Worm (Caenorhabditis elegans) whole organism, late embryonic: ENCODE results near the gene ZK930.2.

Experiments used
- F13H6.1 ChIP-seq: sonication (generic microtip); optimal IDR thresholded peaks from 2 replicates; lab custom pipeline; 2016; ENCODE audit warnings: missing genetic modification characterization, missing compliant biosample characterization
- T23F11.4 ChIP-seq: fragments of 200-800 bp; sonication (Bioruptor generic); optimal IDR thresholded peaks from 2 replicates; lab custom pipeline; 2018; ENCODE audit warnings: mild to moderate bottlenecking, missing genetic modification characterization, missing compliant biosample characterization
- Y22D7AL.16 ChIP-seq: sonication (generic microtip); optimal IDR thresholded peaks from 2 replicates; lab custom pipeline; 2016; ENCODE audit warnings: missing genetic modification characterization, missing compliant biosample characterization
- ahr-1 ChIP-seq: sonication (generic microtip); optimal IDR thresholded peaks from 2 replicates; lab custom pipeline; 2016; ENCODE audit warnings: missing genetic modification characterization, missing compliant biosample characterization
- ceh-19 ChIP-seq: fragments of 200-800 bp; sonication (Bioruptor generic); optimal IDR thresholded peaks from 2 replicates; lab custom pipeline; 2018; ENCODE audit warnings: mild to moderate bottlenecking, missing genetic modification characterization, missing compliant biosample characterization
- ceh-2 ChIP-seq: sonication (generic microtip); optimal IDR thresholded peaks from 2 replicates; lab custom pipeline; 2016; ENCODE audit warnings: missing genotype, missing genetic modification characterization, missing compliant biosample characterization
- ceh-22 ChIP-seq: sonication (generic microtip); optimal IDR thresholded peaks from 2 replicates; lab custom pipeline; 2017; ENCODE audit warnings: missing biosample characterization, missing genetic modification characterization
- ceh-45 ChIP-seq: fragments of 200-800 bp; sonication (Bioruptor generic); IDR thresholded peaks from 2 replicates; pipeline ENCODE4 v1.3.6; 2022; ENCODE audit warnings: missing genetic modification reagents, missing genetic modification characterization, missing compliant biosample characterization
- ceh-48 ChIP-seq: sonication (generic microtip); optimal IDR thresholded peaks from 2 replicates; lab custom pipeline; 2016; ENCODE audit warnings: missing genetic modification characterization, inconsistent platforms, missing compliant biosample characterization
- ceh-6 ChIP-seq: fragments of 200-800 bp; sonication (Bioruptor generic); optimal IDR thresholded peaks from 2 replicates; lab custom pipeline; 2018; ENCODE audit warnings: mild to moderate bottlenecking, missing genetic modification characterization, missing compliant biosample characterization
- ceh-9 ChIP-seq: sonication (generic microtip); optimal IDR thresholded peaks from 2 replicates; lab custom pipeline; 2016; ENCODE audit warnings: mild to moderate bottlenecking, missing genetic modification characterization, inconsistent platforms, missing compliant biosample characterization
- dmd-4 ChIP-seq: sonication (generic microtip); optimal IDR thresholded peaks from 2 replicates; lab custom pipeline; 2016; ENCODE audit warnings: borderline replicate concordance, missing genetic modification characterization, missing compliant biosample characterization
- dve-1 ChIP-seq: sonication (generic microtip); optimal IDR thresholded peaks from 2 replicates; lab custom pipeline; 2017; ENCODE audit warnings: antibody characterized with exemption, mild to moderate bottlenecking, missing genetic modification characterization, missing compliant biosample characterization
- elt-2 ChIP-seq: sonication (generic microtip); optimal IDR thresholded peaks from 2 replicates; lab custom pipeline; 2016; ENCODE audit warnings: missing genetic modification reagents, missing genetic modification characterization, missing compliant biosample characterization
- elt-4 ChIP-seq: sonication (generic microtip); optimal IDR thresholded peaks from 2 replicates; lab custom pipeline; 2016; ENCODE audit warnings: missing genetic modification characterization, missing compliant biosample characterization
- ets-4 ChIP-seq: sonication (generic microtip); optimal IDR thresholded peaks from 2 replicates; lab custom pipeline; 2016; ENCODE audit warnings: missing genetic modification characterization, missing compliant biosample characterization
- fax-1 ChIP-seq: sonication (generic microtip); optimal IDR thresholded peaks from 2 replicates; lab custom pipeline; 2016; ENCODE audit warnings: missing genotype, missing genetic modification characterization, missing compliant biosample characterization
- hlh-13 ChIP-seq: fragments of 200-800 bp; sonication (Bioruptor generic); optimal IDR thresholded peaks from 2 replicates; lab custom pipeline; 2018; ENCODE audit warnings: mild to moderate bottlenecking, missing genetic modification characterization, missing compliant biosample characterization
- hlh-15 ChIP-seq: sonication (generic microtip); optimal IDR thresholded peaks from 2 replicates; lab custom pipeline; 2016; ENCODE audit warnings: missing genetic modification characterization, missing compliant biosample characterization
- hlh-30 ChIP-seq: sonication (generic microtip); optimal IDR thresholded peaks from 2 replicates; lab custom pipeline; 2017; ENCODE audit warnings: antibody characterized with exemption, missing genetic modification characterization, missing compliant biosample characterization; ENCODE audit not compliant: insufficient read depth
- hlh-6 ChIP-seq: sonication (generic microtip); optimal IDR thresholded peaks from 2 replicates; lab custom pipeline; 2016; ENCODE audit warnings: missing genotype, missing genetic modification characterization, missing compliant biosample characterization
- madf-2 ChIP-seq: sonication (generic microtip); optimal IDR thresholded peaks from 2 replicates; lab custom pipeline; 2017; ENCODE audit warnings: missing genetic modification characterization, missing compliant biosample characterization
- nhr-11 ChIP-seq: fragments of 150-350 bp; optimal IDR thresholded peaks from 2 replicates; lab custom pipeline; 2014; ENCODE audit warnings: missing biosample characterization, missing genetic modification characterization
- nhr-232 ChIP-seq: sonication (generic microtip); optimal IDR thresholded peaks from 2 replicates; lab custom pipeline; 2016; ENCODE audit warnings: missing genetic modification characterization, missing compliant biosample characterization
- npax-4 ChIP-seq: sonication (generic microtip); optimal IDR thresholded peaks from 2 replicates; lab custom pipeline; 2016; ENCODE audit warnings: missing genetic modification characterization, missing compliant biosample characterization
- pax-1 ChIP-seq: fragments of 150-350 bp; optimal IDR thresholded peaks from 2 replicates; lab custom pipeline; 2014; ENCODE audit warnings: missing biosample characterization, missing genetic modification characterization
- pha-4 ChIP-seq: fragments of 150-350 bp; optimal IDR thresholded peaks from 2 replicates; lab custom pipeline; 2018; ENCODE audit warnings: missing biosample characterization, missing genetic modification reagents, missing genetic modification characterization
- pros-1 ChIP-seq: fragments of 150-350 bp; optimal IDR thresholded peaks from 2 replicates; lab custom pipeline; 2014; ENCODE audit warnings: missing biosample characterization, missing genetic modification reagents, missing genetic modification characterization
- sdc-2 ChIP-seq: sonication (generic microtip); optimal IDR thresholded peaks from 2 replicates; lab custom pipeline; 2016; ENCODE audit warnings: missing genotype, missing genetic modification characterization, missing compliant biosample characterization
- syd-9 ChIP-seq: sonication (generic microtip); optimal IDR thresholded peaks from 2 replicates; lab custom pipeline; 2016; ENCODE audit warnings: mild to moderate bottlenecking, missing genetic modification characterization, moderate library complexity, missing compliant biosample characterization
- tbx-2 ChIP-seq: sonication (generic microtip); optimal IDR thresholded peaks from 2 replicates; lab custom pipeline; 2016; ENCODE audit warnings: missing genetic modification characterization, missing compliant biosample characterization
- tbx-7 ChIP-seq: sonication (generic microtip); optimal IDR thresholded peaks from 2 replicates; lab custom pipeline; 2016; ENCODE audit warnings: missing genotype, missing genetic modification characterization, missing compliant biosample characterization
- ttx-3 ChIP-seq: sonication (generic microtip); optimal IDR thresholded peaks from 2 replicates; lab custom pipeline; 2016; ENCODE audit warnings: missing genetic modification reagents, missing genetic modification characterization, missing compliant biosample characterization
- unc-42 ChIP-seq: sonication (generic microtip); optimal IDR thresholded peaks from 2 replicates; lab custom pipeline; 2016; ENCODE audit warnings: missing genotype, missing genetic modification characterization, missing compliant biosample characterization
- unc-86 ChIP-seq: sonication (generic microtip); optimal IDR thresholded peaks from 2 replicates; lab custom pipeline; 2016; ENCODE audit warnings: missing genetic modification characterization, missing compliant biosample characterization
- zip-5 ChIP-seq: sonication (generic microtip); optimal IDR thresholded peaks from 2 replicates; lab custom pipeline; 2016; ENCODE audit warnings: missing genetic modification characterization, missing compliant biosample characterization
- ztf-16 ChIP-seq: sonication (generic microtip); optimal IDR thresholded peaks from 2 replicates; lab custom pipeline; 2017; ENCODE audit warnings: missing genetic modification characterization, missing compliant biosample characterization

The ZK930.2 gene

ce11 chrII:11893323-11893722, at the start of gene ZK930.2:
ZK930.2 (minus strand) TSS chrII:11893423.
- TF ChIP-seq ceh-9 (tag; lab: Kevin White, UChicago): no peak
- no peak for TF ChIP-seq ceh-48 (tag; lab: Kevin White, UChicago)
- no peak for TF ChIP-seq sdc-2 (tag; lab: Kevin White, UChicago)
- TF ChIP-seq pros-1 (tag; lab: Kevin White, UChicago): no peak
- TF ChIP-seq Y22D7AL.16: no peak
- TF ChIP-seq ttx-3 (tag; lab: Kevin White, UChicago): no peak
- no peak for TF ChIP-seq ztf-16 (tag; lab: Kevin White, UChicago)
- no peak for TF ChIP-seq pax-1 (tag; lab: Kevin White, UChicago)
- TF ChIP-seq tbx-7 (tag; lab: Kevin White, UChicago): no peak
- no peak for TF ChIP-seq elt-2 (tag; lab: Kevin White, UChicago)
- TF ChIP-seq hlh-13: no peak
- TF ChIP-seq ahr-1: no peak
- no peak for TF ChIP-seq ceh-2 (tag; lab: Kevin White, UChicago)
- no peak for TF ChIP-seq ceh-6 (GFP tag; lab: Kevin White, UChicago)
- TF ChIP-seq ceh-45 (GFP tag; lab: Robert Waterston, UW): no peak
- TF ChIP-seq hlh-30 (tag; lab: Kevin White, UChicago): no peak
- no peak for TF ChIP-seq nhr-232 (tag; lab: Kevin White, UChicago)
- no peak for TF ChIP-seq ceh-19

ce11 chrII:11936393-11936792, 43.2 kb upstream of the ZK930.2 start:
- TF ChIP-seq ahr-1 (no peak), unc-86 (tag; lab: Kevin White, UChicago) (no peak), T23F11.4 (GFP tag; lab: Kevin White, UChicago) (no peak), syd-9 (tag; lab: Kevin White, UChicago) (no peak), dmd-4 (tag; lab: Kevin White, UChicago) (no peak)
- TF ChIP-seq, all 69 proteins: peak for 0

ce11 chrII:11935266-11935665, 42.0 kb upstream of the ZK930.2 start, which contains the start of gene lin-29:
lin-29 (minus strand) TSS chrII:11935343.
- TF ChIP-seq dmd-4 (tag; lab: Kevin White, UChicago) (no peak), ceh-6 (GFP tag; lab: Kevin White, UChicago) (no peak), ceh-2 (tag; lab: Kevin White, UChicago) (no peak)

- no peak for TF ChIP-seq unc-42 (tag; lab: Kevin White, UChicago)
- TF ChIP-seq madf-2 (tag; lab: Kevin White, UChicago): no peak
- no peak for TF ChIP-seq zip-5 (tag; lab: Kevin White, UChicago)
- peak; percentile 56 for TF ChIP-seq dve-1 (tag; lab: Kevin White, UChicago)
Measured at ce11 chrII:11930132-11930531, 36.9 kb upstream of the ZK930.2 start.

- TF ChIP-seq ceh-2 (tag; lab: Kevin White, UChicago) (no peak), T23F11.4 (GFP tag; lab: Kevin White, UChicago) (no peak)
Measured at ce11 chrII:11928752-11929151, 35.5 kb upstream of the ZK930.2 start.

- TF ChIP-seq ceh-9 (tag; lab: Kevin White, UChicago): no peak
- TF ChIP-seq ceh-22: no peak
- no peak for TF ChIP-seq madf-2 (tag; lab: Kevin White, UChicago)
- no peak for TF ChIP-seq nhr-11 (tag; lab: Kevin White, UChicago)
- TF ChIP-seq elt-4 (tag; lab: Kevin White, UChicago): no peak
- TF ChIP-seq unc-42 (tag; lab: Kevin White, UChicago): no peak
- TF ChIP-seq, all 69 proteins: peak for 0
Measured at ce11 chrII:11926501-11926900, 33.3 kb upstream of the ZK930.2 start.

- TF ChIP-seq madf-2 (tag; lab: Kevin White, UChicago) (no peak), F13H6.1 (no peak), npax-4 (no peak), Y22D7AL.16 (no peak), elt-2 (tag; lab: Kevin White, UChicago) (no peak), pros-1 (tag; lab: Kevin White, UChicago) (no peak), hlh-6 (no peak), nhr-232 (tag; lab: Kevin White, UChicago) (no peak), ceh-22 (no peak), hlh-13 (no peak), hlh-30 (tag; lab: Kevin White, UChicago) (no peak), ets-4 (tag; lab: Kevin White, UChicago) (no peak), hlh-15 (tag; lab: Kevin White, UChicago) (no peak), T23F11.4 (GFP tag; lab: Kevin White, UChicago) (no peak), tbx-2 (tag; lab: Kevin White, UChicago) (no peak), fax-1 (tag; lab: Kevin White, UChicago) (no peak), dve-1 (tag; lab: Kevin White, UChicago) (no peak), pha-4 (tag; lab: Kevin White, UChicago) (no peak)
Measured at ce11 chrII:11925203-11925602, 32.0 kb upstream of the ZK930.2 start.
